Fruit fly (Drosophila melanogaster) whole organism, embryonic: ENCODE results near the gene Mgat4a.

ENCODE experiments used
- B-H2 ChIP-seq: fragments of 200-800 bp; sonication (Bioruptor generic); optimal IDR thresholded peaks from 2 replicates; lab custom pipeline; 2018; ENCODE audit warnings: missing biosample characterization, mild to moderate bottlenecking, missing genetic modification characterization
- Bdp1 ChIP-seq: fragments of 200-800 bp; sonication (Bioruptor generic); optimal IDR thresholded peaks from 3 replicates; lab custom pipeline; 2016; ENCODE audit warnings: missing biosample characterization, missing genetic modification characterization
- CG11398 ChIP-seq: fragments of 200-800 bp; sonication (Bioruptor generic); optimal IDR thresholded peaks from 2 replicates; lab custom pipeline; 2016; ENCODE audit warnings: missing biosample characterization, missing genetic modification characterization
- CG11560 ChIP-seq: fragments of 200-800 bp; sonication (Bioruptor generic); IDR thresholded peaks from 3 replicates; pipeline ENCODE4 v1.3.6; 2022; ENCODE audit warnings: missing biosample characterization, missing genetic modification characterization
- CG12236 ChIP-seq: fragments of 200-800 bp; sonication (Bioruptor generic); optimal IDR thresholded peaks from 2 replicates; lab custom pipeline; 2016; ENCODE audit warnings: missing biosample characterization, missing genetic modification characterization
- CG13287 ChIP-seq: fragments of 200-800 bp; sonication (Bioruptor generic); IDR thresholded peaks from 2 replicates; pipeline ENCODE4 v1.3.6; 2022; ENCODE audit warnings: missing biosample characterization, missing genetic modification characterization; ENCODE audit not compliant: partially characterized antibody
- CG15479 ChIP-seq: fragments of 200-800 bp; sonication (Bioruptor generic); optimal IDR thresholded peaks from 3 replicates; lab custom pipeline; 2019; ENCODE audit warnings: missing biosample characterization, mild to moderate bottlenecking, missing genetic modification characterization, moderate library complexity
- CG1602 ChIP-seq: fragments of 200-800 bp; sonication (Bioruptor generic); optimal IDR thresholded peaks from 3 replicates; lab custom pipeline; 2016; ENCODE audit warnings: missing biosample characterization, missing genetic modification characterization
- CG16779 ChIP-seq: fragments of 200-800 bp; sonication (Bioruptor generic); IDR thresholded peaks from 2 replicates; pipeline ENCODE4 v1.3.6; 2022; ENCODE audit warnings: missing biosample characterization, missing genetic modification characterization
- CG16863 ChIP-seq: fragments of 200-800 bp; sonication (Bioruptor generic); optimal IDR thresholded peaks from 3 replicates; lab custom pipeline; 2016; ENCODE audit warnings: missing biosample characterization, missing genetic modification characterization
- CG17568 ChIP-seq: fragments of 200-800 bp; sonication (Bioruptor generic); optimal IDR thresholded peaks from 2 replicates; lab custom pipeline; 2018; ENCODE audit warnings: missing biosample characterization, mild to moderate bottlenecking, missing genetic modification characterization, moderate library complexity
- CG17912 ChIP-seq: fragments of 200-800 bp; sonication (Bioruptor generic); optimal IDR thresholded peaks from 2 replicates; lab custom pipeline; 2018; ENCODE audit warnings: missing biosample characterization, mild to moderate bottlenecking, missing genetic modification characterization
- CG2678 ChIP-seq: fragments of 200-800 bp; sonication (Bioruptor generic); optimal IDR thresholded peaks from 3 replicates; lab custom pipeline; 2019; ENCODE audit warnings: missing biosample characterization, mild to moderate bottlenecking, missing genetic modification characterization, moderate library complexity
- CG2712 ChIP-seq: fragments of 200-800 bp; optimal IDR thresholded peaks from 3 replicates; lab custom pipeline; 2019; ENCODE audit warnings: missing biosample characterization, mild to moderate bottlenecking, missing genetic modification characterization, moderate library complexity
- CG31365 ChIP-seq: fragments of 200-800 bp; sonication (Bioruptor generic); optimal IDR thresholded peaks from 2 replicates; lab custom pipeline; 2018; ENCODE audit warnings: missing biosample characterization, mild to moderate bottlenecking, missing genetic modification characterization
- CG32767 ChIP-seq: fragments of 200-800 bp; sonication (Bioruptor generic); IDR thresholded peaks from 2 replicates; pipeline ENCODE4 v1.3.6; 2022; ENCODE audit warnings: missing biosample characterization, missing genetic modification characterization
- CG3407 ChIP-seq: fragments of 200-800 bp; sonication (Bioruptor generic); optimal IDR thresholded peaks from 2 replicates; lab custom pipeline; 2018; ENCODE audit warnings: missing biosample characterization, mild to moderate bottlenecking, missing genetic modification characterization
- CG34224 ChIP-seq: fragments of 200-800 bp; sonication (Bioruptor generic); IDR thresholded peaks from 3 replicates; pipeline ENCODE4 v1.3.6; 2022; ENCODE audit warnings: missing biosample characterization, missing genetic modification characterization; ENCODE audit not compliant: partially characterized antibody
- CG4404 ChIP-seq: fragments of 200-800 bp; sonication (Bioruptor generic); IDR thresholded peaks from 2 replicates; pipeline ENCODE4 v1.3.6; 2022; ENCODE audit warnings: missing biosample characterization, missing genetic modification characterization
- CG6813 ChIP-seq: fragments of 200-800 bp; sonication (Bioruptor generic); optimal IDR thresholded peaks from 2 replicates; lab custom pipeline; 2017; ENCODE audit warnings: missing biosample characterization, missing genetic modification characterization, mild to moderate bottlenecking, moderate library complexity, missing genetic modification reagents
- CG9609 ChIP-seq: fragments of 200-800 bp; sonication (Bioruptor generic); optimal IDR thresholded peaks from 3 replicates; lab custom pipeline; 2016; ENCODE audit warnings: missing biosample characterization, missing genetic modification characterization
- CG9932 ChIP-seq: fragments of 200-800 bp; sonication (Bioruptor generic); IDR thresholded peaks from 2 replicates; pipeline ENCODE4 v1.3.6; 2022; ENCODE audit warnings: missing biosample characterization, missing genetic modification characterization
- Gsc ChIP-seq: fragments of 200-800 bp; sonication (Bioruptor generic); IDR thresholded peaks from 2 replicates; pipeline ENCODE4 v1.3.6; 2022; ENCODE audit warnings: missing biosample characterization, missing genetic modification characterization
- Gug ChIP-seq: fragments of 200-800 bp; sonication (Bioruptor generic); IDR thresholded peaks from 4 replicates; pipeline ENCODE4 v1.3.6; 2022; ENCODE audit warnings: missing biosample characterization, missing genetic modification characterization
- Hand ChIP-seq: fragments of 200-800 bp; sonication (Bioruptor generic); optimal IDR thresholded peaks from 2 replicates; lab custom pipeline; 2017; ENCODE audit warnings: mild to moderate bottlenecking, missing biosample characterization, missing genetic modification reagents, missing genetic modification characterization
- HmgZ ChIP-seq: fragments of 200-800 bp; sonication (Bioruptor generic); optimal IDR thresholded peaks from 2 replicates; lab custom pipeline; 2018; ENCODE audit warnings: missing biosample characterization, mild to moderate bottlenecking, missing genetic modification characterization
- Hmx ChIP-seq: fragments of 200-800 bp; sonication (Bioruptor generic); optimal IDR thresholded peaks from 2 replicates; lab custom pipeline; 2016; ENCODE audit warnings: missing biosample characterization, missing genetic modification characterization
- Neu2 ChIP-seq: fragments of 200-800 bp; sonication (Bioruptor generic); optimal IDR thresholded peaks from 3 replicates; lab custom pipeline; 2016; ENCODE audit warnings: missing biosample characterization, missing genetic modification characterization, borderline replicate concordance
- Nf-YA ChIP-seq: fragments of 200-800 bp; sonication (Bioruptor generic); IDR thresholded peaks from 2 replicates; pipeline ENCODE4 v1.3.6; 2022; ENCODE audit warnings: missing biosample characterization, missing genetic modification characterization
- az2 ChIP-seq: fragments of 200-800 bp; sonication (Bioruptor generic); optimal IDR thresholded peaks from 3 replicates; lab custom pipeline; 2016; ENCODE audit warnings: missing biosample characterization, missing genetic modification characterization
- cwo ChIP-seq: fragments of 200-800 bp; sonication (Bioruptor generic); optimal IDR thresholded peaks from 3 replicates; lab custom pipeline; 2017; ENCODE audit warnings: missing biosample characterization, missing genetic modification characterization, mild to moderate bottlenecking, moderate library complexity, missing genetic modification reagents
- dm ChIP-seq: fragments of 200-800 bp; sonication (Bioruptor generic); optimal IDR thresholded peaks from 3 replicates; lab custom pipeline; 2016; ENCODE audit warnings: missing biosample characterization, missing genetic modification characterization
- ems ChIP-seq: fragments of 200-800 bp; sonication (Bioruptor generic); optimal IDR thresholded peaks from 3 replicates; lab custom pipeline; 2016; ENCODE audit warnings: missing biosample characterization, missing genetic modification characterization
- fd3F ChIP-seq: fragments of 200-800 bp; sonication (Bioruptor generic); optimal IDR thresholded peaks from 2 replicates; lab custom pipeline; 2018; ENCODE audit warnings: missing biosample characterization, mild to moderate bottlenecking, missing genetic modification characterization, moderate library complexity
- fd96Cb ChIP-seq: fragments of 200-800 bp; sonication (Bioruptor generic); optimal IDR thresholded peaks from 2 replicates; lab custom pipeline; 2018; ENCODE audit warnings: missing biosample characterization, mild to moderate bottlenecking, missing genetic modification characterization, moderate library complexity
- gsb-n ChIP-seq: fragments of 200-800 bp; sonication (Bioruptor generic); optimal IDR thresholded peaks from 3 replicates; lab custom pipeline; 2018; ENCODE audit warnings: missing biosample characterization, mild to moderate bottlenecking, missing genetic modification characterization
- h ChIP-seq: fragments of >200 bp; optimal IDR thresholded peaks from 2 replicates; lab custom pipeline; 2017
- hbn ChIP-seq: fragments of 200-800 bp; sonication (Bioruptor generic); IDR thresholded peaks from 2 replicates; pipeline ENCODE4 v1.3.6; 2022; ENCODE audit warnings: missing biosample characterization, missing genetic modification characterization; ENCODE audit not compliant: partially characterized antibody
- lilli ChIP-seq: fragments of 200-800 bp; sonication (Bioruptor generic); optimal IDR thresholded peaks from 3 replicates; lab custom pipeline; 2016; ENCODE audit warnings: missing biosample characterization, missing genetic modification characterization
- pita ChIP-seq: fragments of 200-800 bp; sonication (Bioruptor generic); optimal IDR thresholded peaks from 2 replicates; lab custom pipeline; 2017; ENCODE audit warnings: missing biosample characterization, mild to moderate bottlenecking, missing genetic modification characterization
- pros ChIP-seq: fragments of 200-800 bp; sonication (Bioruptor generic); optimal IDR thresholded peaks from 3 replicates; lab custom pipeline; 2019; ENCODE audit warnings: missing biosample characterization, mild to moderate bottlenecking, missing genetic modification characterization, moderate library complexity
- run ChIP-seq: fragments of 200-800 bp; sonication (Bioruptor generic); optimal IDR thresholded peaks from 3 replicates; lab custom pipeline; 2018; ENCODE audit warnings: missing biosample characterization, mild to moderate bottlenecking, missing genetic modification characterization
- schlank ChIP-seq: fragments of 200-800 bp; sonication (Bioruptor generic); optimal IDR thresholded peaks from 2 replicates; lab custom pipeline; 2018; ENCODE audit warnings: missing biosample characterization, mild to moderate bottlenecking, missing genetic modification characterization
- shn ChIP-seq: fragments of 200-800 bp; sonication (Bioruptor generic); optimal IDR thresholded peaks from 3 replicates; lab custom pipeline; 2016; ENCODE audit warnings: missing biosample characterization, missing genetic modification characterization
- sug ChIP-seq: fragments of 200-800 bp; optimal IDR thresholded peaks from 2 replicates; lab custom pipeline; 2019; ENCODE audit warnings: missing biosample characterization, mild to moderate bottlenecking, missing genetic modification characterization, moderate library complexity
- trem ChIP-seq: fragments of 200-800 bp; optimal IDR thresholded peaks from 3 replicates; lab custom pipeline; 2019; ENCODE audit warnings: missing biosample characterization, mild to moderate bottlenecking, missing genetic modification characterization, moderate library complexity
- vfl ChIP-seq: fragments of 200-800 bp; sonication (Bioruptor generic); optimal IDR thresholded peaks from 2 replicates; lab custom pipeline; 2016; ENCODE audit warnings: missing biosample characterization, missing genetic modification characterization
- wdn ChIP-seq: fragments of 200-800 bp; sonication (Bioruptor generic); IDR thresholded peaks from 2 replicates; pipeline ENCODE4 v1.3.6; 2022; ENCODE audit warnings: missing biosample characterization, missing genetic modification characterization
- zen2 ChIP-seq: fragments of 200-800 bp; sonication (Bioruptor generic); IDR thresholded peaks from 3 replicates; pipeline ENCODE4 v1.3.6; 2022; ENCODE audit warnings: missing biosample characterization, missing genetic modification characterization; ENCODE audit not compliant: partially characterized antibody

The Mgat4a gene

dm6 chr3L:14781082-14781862 is 19.4 kb downstream of the Mgat4a start:
- TF ChIP-seq CG11560 (tag; lab: Robert Waterston, UW) (no peak), CG9609 (GFP tag; lab: Kevin White, UChicago) (peak; percentile 30), pros (GFP tag; lab: Kevin White, UChicago) (peak; percentile 99), hbn (no peak), pita (GFP tag; lab: Kevin White, UChicago) (no peak), CG16863 (GFP tag; lab: Kevin White, UChicago) (peak; percentile 33), trem (tag; lab: Kevin White, UChicago) (peak; percentile 42), ems (GFP tag; lab: Kevin White, UChicago) (no peak), CG12236 (GFP tag; lab: Kevin White, UChicago) (peak; percentile 20), wdn (GFP tag; lab: Robert Waterston, UW) (no peak), CG2712 (tag; lab: Kevin White, UChicago) (peak; percentile 72), CG13287 (peak; percentile 47; the same call in 1 of the 2 replicates), cwo (GFP tag; lab: Kevin White, UChicago) (peak; percentile 99), lilli (GFP tag; lab: Kevin White, UChicago) (peak; percentile 8), vfl (GFP tag; lab: Kevin White, UChicago) (no peak), Gsc (GFP tag; lab: Robert Waterston, UW) (no peak), CG4404 (GFP tag; lab: Robert Waterston, UW) (no peak), CG11398 (peak; percentile 25), CG31365 (tag; lab: Kevin White, UChicago) (peak; percentile 61), CG17568 (GFP tag; lab: Kevin White, UChicago) (peak; percentile 64), gsb-n (tag; lab: Kevin White, UChicago) (peak; percentile 54), sug (peak; percentile 80), CG17912 (no peak), fd3F (GFP tag; lab: Kevin White, UChicago) (peak; percentile 14), B-H2 (GFP tag; lab: Kevin White, UChicago) (peak; percentile 67), Hand (GFP tag; lab: Kevin White, UChicago) (no peak), CG6813 (peak; percentile 58), Hmx (GFP tag; lab: Kevin White, UChicago) (no peak), Bdp1 (GFP tag; lab: Kevin White, UChicago) (no peak), az2 (GFP tag; lab: Kevin White, UChicago) (peak; percentile 60), Neu2 (GFP tag; lab: Kevin White, UChicago) (no peak), CG3407 (GFP tag; lab: Kevin White, UChicago) (peak; percentile 12), CG15479 (GFP tag; lab: Kevin White, UChicago) (no peak), Gug (no peak), h (lab: Kevin White, UChicago) (no peak), schlank (tag; lab: Kevin White, UChicago) (peak; percentile 8), CG2678 (tag; lab: Kevin White, UChicago) (peak; percentile 84), fd96Cb (tag; lab: Kevin White, UChicago) (peak; percentile 81), CG16779 (GFP tag; lab: Robert Waterston, UW) (no peak), Nf-YA (no peak), shn (peak; percentile 24), CG32767 (GFP tag; lab: Robert Waterston, UW) (peak; percentile 76), zen2 (no peak; the same call in 2 of the 3 replicates), CG9932 (0 out of 2 replicates have a peak, but pooled peaks have one; percentile 13), HmgZ (peak; percentile 50), run (tag; lab: Kevin White, UChicago) (peak; percentile 90), CG34224 (GFP tag; lab: Robert Waterston, UW) (peak; percentile 62), dm (GFP tag; lab: Kevin White, UChicago) (no peak), CG1602 (GFP tag; lab: Kevin White, UChicago) (peak; percentile 58)
